Fruit fly (Drosophila melanogaster) whole organism: ENCODE results near the gene alpha-Est4.

Source experiments
- Dll ChIP-seq: fragments of >200 bp; optimal IDR thresholded peaks from 2 replicates; lab custom pipeline; 2017
- pan ChIP-seq: fragments of >200 bp; optimal IDR thresholded peaks from 2 replicates; lab custom pipeline; 2017

DNA sequence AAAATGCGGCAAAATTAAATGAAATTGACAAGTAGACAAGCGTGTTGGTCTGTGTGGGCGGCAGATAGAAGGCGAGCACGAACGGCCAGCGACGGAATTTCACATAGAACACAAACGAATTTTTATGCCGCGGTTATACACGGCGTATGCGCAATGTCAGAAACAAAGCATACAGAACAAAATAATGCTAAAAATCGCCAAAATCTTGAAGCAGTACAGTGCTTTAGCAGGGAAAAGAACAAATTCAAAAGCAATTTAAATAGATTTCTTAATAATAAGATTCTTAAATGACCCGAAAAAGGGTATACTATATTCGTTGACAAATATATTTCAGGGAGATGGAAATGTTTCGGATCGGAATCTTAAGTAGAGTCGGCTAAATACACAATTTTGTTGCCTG lies 37.9 kb downstream of the alpha-Est4 start:
- TF ChIP-seq pan (no peak), Dll (lab: Kevin White, UChicago) (no peak)
